Worm (Caenorhabditis elegans) whole organism, L3 larva: ENCODE data around the gene txt-14.

Experiments
- aly-2 ChIP-seq: fragments of 150-350 bp; optimal IDR thresholded peaks from 2 replicates; lab custom pipeline; 2014; ENCODE audit warnings: missing biosample characterization, missing genetic modification characterization
- ama-1 ChIP-seq: fragments of 150-350 bp; optimal IDR thresholded peaks from 2 replicates; lab custom pipeline; 2018
- lin-39 ChIP-seq: fragments of 150-350 bp; optimal IDR thresholded peaks from 2 replicates; lab custom pipeline; 2018; ENCODE audit warnings: missing biosample characterization, missing genetic modification reagents, missing genetic modification characterization
- mdl-1 ChIP-seq: fragments of 150-350 bp; optimal IDR thresholded peaks from 2 replicates; lab custom pipeline; 2014; ENCODE audit warnings: missing biosample characterization, missing genetic modification characterization
- nhr-28 ChIP-seq: fragments of 150-350 bp; optimal IDR thresholded peaks from 2 replicates; lab custom pipeline; 2014; ENCODE audit warnings: missing biosample characterization, missing genetic modification characterization
- nhr-43 ChIP-seq: sonication (generic microtip); optimal IDR thresholded peaks from 2 replicates; lab custom pipeline; 2016; ENCODE audit warnings: mild to moderate bottlenecking, missing genetic modification characterization, missing compliant biosample characterization; ENCODE audit not compliant: poor library complexity, severe bottlenecking
- pha-4 ChIP-seq: fragments of 150-350 bp; optimal IDR thresholded peaks from 2 replicates; lab custom pipeline; 2014; ENCODE audit warnings: missing biosample characterization, missing genetic modification reagents, missing genetic modification characterization
- pqm-1 ChIP-seq: fragments of 150-350 bp; optimal IDR thresholded peaks from 2 replicates; lab custom pipeline; 2017; ENCODE audit warnings: missing biosample characterization, missing genetic modification characterization, inconsistent platforms
- unc-62 ChIP-seq: fragments of 150-350 bp; sonication (generic microtip); optimal IDR thresholded peaks from 4 replicates; lab custom pipeline; 2014; ENCODE audit warnings: missing biosample characterization, missing genetic modification reagents, missing genetic modification characterization
- zag-1 ChIP-seq: fragments of 150-350 bp; optimal IDR thresholded peaks from 2 replicates; lab custom pipeline; 2014; ENCODE audit warnings: missing biosample characterization, missing genetic modification characterization
- ztf-11 ChIP-seq: fragments of 150-350 bp; optimal IDR thresholded peaks from 2 replicates; lab custom pipeline; 2014; ENCODE audit warnings: missing biosample characterization, missing genetic modification characterization

DNA sequence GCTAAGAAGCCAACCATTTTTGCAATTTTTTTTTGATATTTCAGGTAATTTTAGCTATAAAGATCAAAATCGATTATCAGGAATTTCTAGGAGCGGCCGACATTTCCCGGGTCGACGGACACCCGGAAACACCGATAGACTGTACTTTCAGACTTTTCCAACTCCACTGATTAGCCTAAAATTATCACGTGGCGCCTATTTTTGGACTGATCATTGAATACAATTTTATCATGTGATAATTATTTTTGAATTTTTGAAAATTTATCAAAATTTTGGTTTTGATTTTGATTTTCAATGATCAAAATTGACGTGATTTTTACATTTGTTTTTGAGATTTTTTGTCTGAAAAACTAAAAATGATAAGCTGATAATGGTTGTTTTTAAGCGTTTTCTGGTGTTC is 4.2 kb upstream of the txt-14 start:
- TF ChIP-seq zag-1 (tag; lab: Kevin White, UChicago) (no peak), lin-39 (no peak), unc-62 (no peak), ama-1 (no peak), pqm-1 (tag; lab: Kevin White, UChicago) (peak; percentile 48), ztf-11 (tag; lab: Kevin White, UChicago) (no peak), nhr-43 (no peak), aly-2 (tag; lab: Kevin White, UChicago) (no peak), mdl-1 (tag; lab: Kevin White, UChicago) (no peak), pha-4 (peak; percentile 42), nhr-28 (tag; lab: Kevin White, UChicago) (no peak)
